Worm (Caenorhabditis elegans) whole organism, late embryonic: ENCODE data around the gene srpa-72.

Experiments used
- ama-1 ChIP-seq: fragments of 150-350 bp; optimal IDR thresholded peaks from 2 replicates; lab custom pipeline; 2014
- ceh-14 ChIP-seq: sonication (generic microtip); optimal IDR thresholded peaks from 2 replicates; lab custom pipeline; 2016; ENCODE audit warnings: missing genotype, missing genetic modification characterization, missing compliant biosample characterization
- nfya-1 ChIP-seq: sonication (generic microtip); optimal IDR thresholded peaks from 2 replicates; lab custom pipeline; 2017; ENCODE audit warnings: missing genetic modification characterization, mild to moderate bottlenecking, missing compliant biosample characterization, antibody characterized with exemption, moderate library complexity
- pag-3 ChIP-seq: sonication (generic microtip); optimal IDR thresholded peaks from 2 replicates; lab custom pipeline; 2016; ENCODE audit warnings: missing compliant biosample characterization, missing genetic modification characterization, borderline replicate concordance
- pqm-1 ChIP-seq: sonication (generic microtip); optimal IDR thresholded peaks from 2 replicates; lab custom pipeline; 2016; ENCODE audit warnings: missing genetic modification characterization, missing compliant biosample characterization
- unc-3 ChIP-seq, 2 experiments: fragments of 200-800 bp in 1 of 2; sonication (Bioruptor generic) in 1 of 2; sonication (generic microtip) in 1 of 2; conservative IDR thresholded peaks in 1 of 2; optimal IDR thresholded peaks in 1 of 2; 2 replicates each; pipeline versions ENCODE4 v1.3.6 to Lab custom; 2016 to 2022; ENCODE audit warnings: missing compliant biosample characterization in 2 of 2, missing genetic modification characterization in 2 of 2, missing genetic modification reagents in 1 of 2
- ztf-16 ChIP-seq: sonication (generic microtip); optimal IDR thresholded peaks from 2 replicates; lab custom pipeline; 2017; ENCODE audit warnings: missing genetic modification characterization, missing compliant biosample characterization

ce11 chrII:2754595-2754994 is 32.7 kb upstream of the srpa-72 start:
- TF ChIP-seq ztf-16 = no peak
- TF ChIP-seq pag-3 (tag; lab: Kevin White, UChicago) = no peak
- TF ChIP-seq ama-1 = no peak
- TF ChIP-seq unc-3 (GFP tag; conservative IDR thresholded peaks at IDR 0.05; lab: Robert Waterston, UW) = no peak
- TF ChIP-seq unc-3 (tag; optimal IDR thresholded peaks at IDR 0.05; lab: Kevin White, UChicago) = no peak
- TF ChIP-seq pqm-1 = no peak
- no peak for TF ChIP-seq ceh-14
- no peak for TF ChIP-seq nfya-1 (tag; lab: Kevin White, UChicago)
